Worm (Caenorhabditis elegans) whole organism, L4 larva: ENCODE measurements around the gene Y46G5A.29.

ENCODE experiments used
- F37D6.2 ChIP-seq: sonication (generic microtip); optimal IDR thresholded peaks from 2 replicates; lab custom pipeline; 2016; ENCODE audit warnings: mild to moderate bottlenecking, missing genetic modification characterization, missing compliant biosample characterization
- F44E2.7 ChIP-seq: fragments of 200-800 bp; sonication (Bioruptor generic); IDR thresholded peaks from 2 replicates; pipeline ENCODE4 v2.1.2; 2022; ENCODE audit warnings: missing genetic modification characterization, missing compliant biosample characterization
- F49E8.2 ChIP-seq: sonication (generic microtip); optimal IDR thresholded peaks from 2 replicates; lab custom pipeline; 2016; ENCODE audit warnings: missing compliant biosample characterization, mild to moderate bottlenecking, missing genetic modification characterization, borderline replicate concordance
- T20F7.1 ChIP-seq: fragments of 200-800 bp; sonication (Bioruptor generic); optimal IDR thresholded peaks from 2 replicates; lab custom pipeline; 2018; ENCODE audit warnings: mild to moderate bottlenecking, missing genetic modification characterization, missing compliant biosample characterization
- Y5F2A.4 ChIP-seq: fragments of 200-800 bp; sonication (Bioruptor generic); optimal IDR thresholded peaks from 2 replicates; lab custom pipeline; 2018; ENCODE audit warnings: mild to moderate bottlenecking, missing genetic modification characterization, missing compliant biosample characterization
- ZK337.2 ChIP-seq: fragments of 200-800 bp; sonication (Bioruptor generic); IDR thresholded peaks from 2 replicates; pipeline ENCODE4 v1.3.6; 2022; ENCODE audit warnings: missing genetic modification reagents, missing genetic modification characterization, missing compliant biosample characterization
- attf-4 ChIP-seq: sonication (generic microtip); optimal IDR thresholded peaks from 3 replicates; lab custom pipeline; 2017; ENCODE audit warnings: missing biosample characterization, missing genetic modification characterization
- ceh-20 ChIP-seq: fragments of 200-800 bp; sonication (Bioruptor generic); IDR thresholded peaks from 2 replicates; pipeline ENCODE4 v1.3.6; 2022; ENCODE audit warnings: missing genetic modification reagents, missing genetic modification characterization, missing compliant biosample characterization
- ceh-62 ChIP-seq: sonication (generic microtip); optimal IDR thresholded peaks from 2 replicates; lab custom pipeline; 2017; ENCODE audit warnings: missing biosample characterization, missing genetic modification characterization
- ces-1 ChIP-seq: fragments of 150-350 bp; sonication (generic microtip); optimal IDR thresholded peaks from 4 replicates; lab custom pipeline; 2014; ENCODE audit warnings: missing biosample characterization, missing genetic modification reagents, missing genetic modification characterization
- daf-12 ChIP-seq: fragments of 150-350 bp; optimal IDR thresholded peaks from 2 replicates; lab custom pipeline; 2014; ENCODE audit warnings: missing biosample characterization, missing genetic modification reagents, missing genetic modification characterization
- daf-8 ChIP-seq: fragments of 200-800 bp; sonication (Bioruptor generic); IDR thresholded peaks from 2 replicates; pipeline ENCODE4 v1.3.6; 2022; ENCODE audit warnings: missing genetic modification characterization, missing compliant biosample characterization
- dmd-6 ChIP-seq: fragments of 200-800 bp; sonication (Bioruptor generic); IDR thresholded peaks from 2 replicates; pipeline ENCODE4 v1.3.6; 2022; ENCODE audit warnings: missing genetic modification reagents, missing genetic modification characterization, missing compliant biosample characterization
- dmd-9 ChIP-seq: fragments of 200-800 bp; sonication (Bioruptor generic); IDR thresholded peaks from 2 replicates; pipeline ENCODE4 v1.3.6; 2022; ENCODE audit warnings: missing genetic modification reagents, missing genetic modification characterization, missing compliant biosample characterization
- duxl-1 ChIP-seq: sonication (generic microtip); optimal IDR thresholded peaks from 2 replicates; lab custom pipeline; 2016; ENCODE audit warnings: mild to moderate bottlenecking, missing genetic modification characterization, moderate library complexity, missing compliant biosample characterization; ENCODE audit not compliant: poor library complexity
- dve-1 ChIP-seq: sonication (generic microtip); optimal IDR thresholded peaks from 2 replicates; lab custom pipeline; 2017; ENCODE audit warnings: antibody characterized with exemption, mild to moderate bottlenecking, missing genetic modification characterization, missing compliant biosample characterization; ENCODE audit not compliant: insufficient read depth
- fkh-10 ChIP-seq: fragments of 150-350 bp; optimal IDR thresholded peaks from 2 replicates; lab custom pipeline; 2014; ENCODE audit warnings: missing biosample characterization, missing genetic modification reagents, missing genetic modification characterization
- hlh-11 ChIP-seq: fragments of 200-800 bp; sonication (Bioruptor generic); optimal IDR thresholded peaks from 2 replicates; lab custom pipeline; 2018; ENCODE audit warnings: mild to moderate bottlenecking, missing genetic modification characterization, missing compliant biosample characterization
- hlh-30 ChIP-seq: sonication (generic microtip); optimal IDR thresholded peaks from 2 replicates; lab custom pipeline; 2017; ENCODE audit warnings: antibody characterized with exemption, mild to moderate bottlenecking, missing genetic modification characterization, missing compliant biosample characterization; ENCODE audit not compliant: insufficient read depth
- jun-1 ChIP-seq: fragments of 150-350 bp; optimal IDR thresholded peaks from 2 replicates; lab custom pipeline; 2014; ENCODE audit warnings: missing biosample characterization, missing genetic modification reagents, missing genetic modification characterization
- lim-7 ChIP-seq: fragments of 200-800 bp; sonication (Bioruptor generic); IDR thresholded peaks from 2 replicates; pipeline ENCODE4 v1.3.6; 2022; ENCODE audit warnings: missing genetic modification characterization, missing compliant biosample characterization
- lin-29 ChIP-seq: fragments of 200-800 bp; sonication (Bioruptor generic); IDR thresholded peaks from 2 replicates; pipeline ENCODE4 v1.3.6; 2022; ENCODE audit warnings: missing genetic modification reagents, missing genetic modification characterization, missing compliant biosample characterization
- lin-39 ChIP-seq: fragments of 150-350 bp; optimal IDR thresholded peaks from 2 replicates; lab custom pipeline; 2014; ENCODE audit warnings: missing biosample characterization, missing genetic modification reagents, missing genetic modification characterization
- lir-3 ChIP-seq: sonication (generic microtip); optimal IDR thresholded peaks from 2 replicates; lab custom pipeline; 2016; ENCODE audit warnings: mild to moderate bottlenecking, missing genetic modification characterization, missing compliant biosample characterization
- lsy-2 ChIP-seq, 2 experiments: fragments of 150-350 bp in 1 of 2; sonication (generic microtip) in 1 of 2; optimal IDR thresholded peaks; 2 replicates each; lab custom pipeline; 2014 to 2017; ENCODE audit warnings: missing biosample characterization in 2 of 2, missing genetic modification characterization in 2 of 2
- madf-9 ChIP-seq: fragments of 200-800 bp; sonication (Bioruptor generic); conservative IDR thresholded peaks from 2 replicates; pipeline ENCODE4 v1.3.6; 2022; ENCODE audit warnings: missing genetic modification reagents, missing genetic modification characterization, missing compliant biosample characterization
- mdt-29 ChIP-seq: fragments of 200-800 bp; sonication (Bioruptor generic); IDR thresholded peaks from 2 replicates; pipeline ENCODE4 v1.3.6; 2022; ENCODE audit warnings: missing genetic modification reagents, missing genetic modification characterization, missing compliant biosample characterization
- mxl-3 ChIP-seq: fragments of 200-800 bp; sonication (Bioruptor generic); optimal IDR thresholded peaks from 2 replicates; lab custom pipeline; 2018; ENCODE audit warnings: mild to moderate bottlenecking, missing genetic modification characterization, missing compliant biosample characterization
- nhr-111 ChIP-seq: fragments of 200-800 bp; sonication (Bioruptor generic); optimal IDR thresholded peaks from 2 replicates; lab custom pipeline; 2018; ENCODE audit warnings: mild to moderate bottlenecking, missing genetic modification characterization, missing compliant biosample characterization
- nhr-237 ChIP-seq: sonication (generic microtip); optimal IDR thresholded peaks from 2 replicates; lab custom pipeline; 2017; ENCODE audit warnings: missing biosample characterization, missing genetic modification characterization
- nhr-25 ChIP-seq: sonication (generic microtip); optimal IDR thresholded peaks from 2 replicates; lab custom pipeline; 2017; ENCODE audit warnings: missing genetic modification characterization, mild to moderate bottlenecking, missing compliant biosample characterization, antibody characterized with exemption, moderate library complexity, borderline replicate concordance; ENCODE audit not compliant: insufficient read depth
- nhr-28 ChIP-seq: fragments of 150-350 bp; optimal IDR thresholded peaks from 2 replicates; lab custom pipeline; 2014; ENCODE audit warnings: missing biosample characterization, missing genetic modification characterization
- nhr-41 ChIP-seq: fragments of 200-800 bp; sonication (Bioruptor generic); IDR thresholded peaks from 2 replicates; pipeline ENCODE4 v1.3.6; 2022; ENCODE audit warnings: missing genetic modification reagents, missing genetic modification characterization, missing compliant biosample characterization
- nhr-6 ChIP-seq: fragments of 150-350 bp; optimal IDR thresholded peaks from 2 replicates; lab custom pipeline; 2014; ENCODE audit warnings: missing biosample characterization, missing genetic modification characterization
- nhr-77 ChIP-seq: fragments of 150-350 bp; optimal IDR thresholded peaks from 2 replicates; lab custom pipeline; 2014; ENCODE audit warnings: missing biosample characterization, missing genetic modification characterization
- pqm-1 ChIP-seq: sonication (generic microtip); optimal IDR thresholded peaks from 2 replicates; lab custom pipeline; 2017; ENCODE audit warnings: missing biosample characterization, missing genetic modification characterization
- rbr-2 ChIP-seq: sonication (generic microtip); optimal IDR thresholded peaks from 2 replicates; lab custom pipeline; 2016; ENCODE audit warnings: missing genotype, missing genetic modification characterization, missing compliant biosample characterization
- set-16 ChIP-seq: fragments of 200-800 bp; sonication (Bioruptor generic); IDR thresholded peaks from 2 replicates; pipeline ENCODE4 v1.3.6; 2022; ENCODE audit warnings: missing genetic modification reagents, missing genetic modification characterization, missing compliant biosample characterization
- skn-1 ChIP-seq: fragments of 150-350 bp; optimal IDR thresholded peaks from 2 replicates; lab custom pipeline; 2014; ENCODE audit warnings: missing biosample characterization, missing genetic modification characterization
- snpc-4 ChIP-seq: fragments of 150-350 bp; optimal IDR thresholded peaks from 2 replicates; lab custom pipeline; 2014; ENCODE audit warnings: missing biosample characterization, missing genetic modification characterization
- tag-97 ChIP-seq: fragments of 200-800 bp; sonication (Bioruptor generic); IDR thresholded peaks from 2 replicates; pipeline ENCODE4 v1.3.6; 2022; ENCODE audit warnings: missing genetic modification characterization, missing compliant biosample characterization
- tra-1 ChIP-seq: fragments of 200-800 bp; sonication (Bioruptor generic); IDR thresholded peaks from 2 replicates; pipeline ENCODE4 v1.3.6; 2022; ENCODE audit warnings: missing genetic modification reagents, missing genetic modification characterization, missing compliant biosample characterization
- unc-62 ChIP-seq, 3 experiments: fragments of 150-350 bp in 1 of 3; sonication (generic microtip); optimal IDR thresholded peaks in 2 of 3; peaks in 1 of 3; 1 replicate in 1 of 3; 2 replicates in 2 of 3; lab custom pipeline; 2014 to 2017; ENCODE audit warnings: missing biosample characterization in 3 of 3, missing genetic modification characterization in 3 of 3, missing genetic modification reagents in 3 of 3, missing genotype in 1 of 3
- zag-1 ChIP-seq: fragments of 150-350 bp; optimal IDR thresholded peaks from 2 replicates; lab custom pipeline; 2014; ENCODE audit warnings: missing biosample characterization, missing genetic modification characterization
- zfp-2 ChIP-seq: sonication (generic microtip); optimal IDR thresholded peaks from 2 replicates; lab custom pipeline; 2016; ENCODE audit warnings: mild to moderate bottlenecking, missing genetic modification characterization, missing compliant biosample characterization
- zip-2 ChIP-seq: fragments of 150-350 bp; optimal IDR thresholded peaks from 2 replicates; lab custom pipeline; 2014; ENCODE audit warnings: missing biosample characterization, missing genetic modification characterization

Y46G5A.29 gene

DNA sequence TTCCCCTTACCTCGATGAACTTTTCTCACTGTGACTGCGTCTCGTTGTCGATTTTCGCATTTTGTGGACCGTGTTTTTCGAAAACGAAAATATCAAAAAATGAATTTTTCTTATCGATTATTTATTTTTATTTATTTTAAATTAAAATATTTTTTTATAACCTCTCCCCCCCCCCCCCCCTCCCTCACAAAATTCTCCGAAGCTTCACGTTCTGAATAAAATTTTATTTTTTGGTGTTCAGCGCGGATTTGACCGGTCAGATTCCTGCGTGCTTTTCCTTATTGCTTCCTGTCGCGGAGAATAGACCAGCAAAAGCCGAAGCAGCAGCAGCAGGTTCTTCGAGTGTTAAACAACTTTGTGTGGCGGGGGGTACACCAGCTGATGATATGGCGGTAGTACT, 37.5 kb upstream of the Y46G5A.29 start, which contains the start of gene Y46G5A.22:
TSS of gene Y46G5A.22 (minus strand) at position 101 of the 400 bp plus-strand sequence.
- TF ChIP-seq lin-29 (GFP tag; lab: Robert Waterston, UW): no peak
- TF ChIP-seq attf-4: no peak
- TF ChIP-seq set-16 (GFP tag; lab: Robert Waterston, UW): no peak
- peak; percentile 15 for TF ChIP-seq hlh-30 (tag; lab: Kevin White, UChicago)
- no peak for TF ChIP-seq zip-2 (tag; lab: Kevin White, UChicago)
- TF ChIP-seq daf-12 (tag; lab: Kevin White, UChicago): no peak
- no peak for TF ChIP-seq ceh-62 (tag; lab: Kevin White, UChicago)
- TF ChIP-seq daf-8 (GFP tag; lab: Robert Waterston, UW): no peak
- no peak for TF ChIP-seq lin-39 (tag; lab: Kevin White, UChicago)
- TF ChIP-seq nhr-41 (GFP tag; lab: Robert Waterston, UW): no peak
- no peak for TF ChIP-seq pqm-1
- TF ChIP-seq unc-62 (GFP tag; optimal IDR thresholded peaks at IDR 0.05 in 1 of 2; lab: Kevin White, UChicago): peak in 1 of 2 experiments; percentile 72
- TF ChIP-seq unc-62 (tag; optimal IDR thresholded peaks at IDR 0.05; lab: Kevin White, UChicago): no peak
- TF ChIP-seq lim-7 (GFP tag; lab: Robert Waterston, UW): no peak

DNA sequence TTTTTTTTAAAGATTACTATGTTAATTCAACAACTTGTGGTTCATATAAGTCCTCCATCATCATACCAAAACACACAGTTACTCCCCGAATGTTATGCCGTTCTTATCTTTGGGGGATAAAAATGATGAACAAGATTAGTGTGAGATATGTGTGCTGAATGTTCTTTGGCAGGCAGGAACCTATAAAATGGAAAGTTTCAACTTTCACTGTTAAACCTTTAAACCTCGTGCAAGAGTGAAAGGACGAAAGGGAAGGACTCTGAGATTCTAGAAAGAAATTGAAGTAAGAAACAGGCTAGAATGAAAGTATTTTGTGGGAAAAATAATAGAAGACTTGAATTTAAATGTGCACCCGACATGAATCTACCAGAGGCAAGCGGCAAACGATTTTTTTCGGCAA, 36.0 kb upstream of the Y46G5A.29 start:
- TF ChIP-seq ces-1 (no peak), Y5F2A.4 (GFP tag; lab: Kevin White, UChicago) (no peak), dmd-9 (GFP tag; lab: Robert Waterston, UW) (no peak), ceh-62 (tag; lab: Kevin White, UChicago) (no peak), skn-1 (no peak), nhr-111 (GFP tag; lab: Kevin White, UChicago) (no peak), F44E2.7 (no peak), nhr-25 (tag; lab: Kevin White, UChicago) (no peak), ceh-20 (GFP tag; lab: Robert Waterston, UW) (no peak), ZK337.2 (no peak), zag-1 (tag; lab: Kevin White, UChicago) (no peak), lir-3 (tag; lab: Kevin White, UChicago) (no peak), nhr-6 (tag; lab: Kevin White, UChicago) (no peak)

DNA sequence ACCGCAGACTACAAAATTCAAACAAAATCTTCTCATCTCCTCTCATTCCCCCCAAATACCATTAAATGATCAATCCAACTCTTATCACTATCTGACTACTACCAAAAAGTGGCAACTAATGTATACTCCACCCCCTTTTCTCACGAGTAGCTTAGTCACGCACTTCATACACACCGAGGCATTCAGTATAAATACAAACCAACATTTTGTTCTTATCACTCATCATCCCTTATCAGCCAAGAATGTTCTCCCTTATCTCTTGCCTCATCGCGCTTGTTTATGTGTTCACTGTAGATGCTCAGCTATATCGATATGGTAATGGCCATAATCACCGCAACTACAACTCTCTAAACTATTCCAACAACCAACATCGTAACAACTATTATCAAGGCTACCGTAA, 32.6 kb upstream of the Y46G5A.29 start, which contains the start of gene Y46G5A.36:
TSS of gene Y46G5A.36 (plus strand) at position 243 of the 400 bp plus-strand sequence.
- TF ChIP-seq mxl-3 (GFP tag; lab: Kevin White, UChicago): peak; percentile 59
- TF ChIP-seq nhr-77 (tag; lab: Kevin White, UChicago): no peak
- no peak for TF ChIP-seq nhr-25 (tag; lab: Kevin White, UChicago)
- TF ChIP-seq hlh-30 (tag; lab: Kevin White, UChicago): peak; percentile 75
- no peak for TF ChIP-seq fkh-10
- TF ChIP-seq T20F7.1 (GFP tag; lab: Kevin White, UChicago): no peak
- TF ChIP-seq rbr-2 (tag; lab: Kevin White, UChicago): no peak
- TF ChIP-seq hlh-11 (tag; lab: Kevin White, UChicago): peak; percentile 59
- TF ChIP-seq nhr-111 (GFP tag; lab: Kevin White, UChicago): no peak
- no peak for TF ChIP-seq F44E2.7
- TF ChIP-seq jun-1 (tag; lab: Kevin White, UChicago): no peak
- TF ChIP-seq tag-97: no peak
- TF ChIP-seq snpc-4: no peak
- TF ChIP-seq pqm-1: peak; percentile 82
- TF ChIP-seq mdt-29: no peak
- no peak for TF ChIP-seq ceh-62 (tag; lab: Kevin White, UChicago)
- no peak for TF ChIP-seq madf-9 (GFP tag; lab: Robert Waterston, UW)
- peak; percentile 77 for TF ChIP-seq nhr-28
- no peak for TF ChIP-seq nhr-237 (tag; lab: Kevin White, UChicago)
- no peak for TF ChIP-seq daf-12 (tag; lab: Kevin White, UChicago)
- TF ChIP-seq tra-1 (GFP tag; lab: Robert Waterston, UW): no peak
- TF ChIP-seq zfp-2 (tag; lab: Kevin White, UChicago): no peak
- TF ChIP-seq dve-1 (tag; lab: Kevin White, UChicago): peak; percentile 87
- no peak for TF ChIP-seq duxl-1 (tag; lab: Kevin White, UChicago)
- TF ChIP-seq unc-62 (GFP tag; optimal IDR thresholded peaks at IDR 0.05 in 1 of 2; lab: Kevin White, UChicago): no peak
- no peak for TF ChIP-seq unc-62 (tag; optimal IDR thresholded peaks at IDR 0.05; lab: Kevin White, UChicago)
- TF ChIP-seq F49E8.2 (tag; lab: Kevin White, UChicago): no peak
- TF ChIP-seq F37D6.2: no peak
- TF ChIP-seq dmd-6 (GFP tag; lab: Robert Waterston, UW): peak; percentile 42
- no peak for TF ChIP-seq lsy-2 (tag; optimal IDR thresholded peaks at IDR 0.05; lab: Kevin White, UChicago)
- TF ChIP-seq ZK337.2: no peak
